Worm (Caenorhabditis elegans) whole organism, late embryonic: ENCODE data around the gene tbb-2.

Experiments
- T23F11.4 ChIP-seq: fragments of 200-800 bp; sonication (Bioruptor generic); optimal IDR thresholded peaks from 2 replicates; lab custom pipeline; 2018; ENCODE audit warnings: mild to moderate bottlenecking, missing genetic modification characterization, missing compliant biosample characterization
- ceh-24 ChIP-seq: sonication (generic microtip); optimal IDR thresholded peaks from 2 replicates; lab custom pipeline; 2016; ENCODE audit warnings: mild to moderate bottlenecking, missing genetic modification characterization, missing compliant biosample characterization
- hlh-30 ChIP-seq: sonication (generic microtip); optimal IDR thresholded peaks from 2 replicates; lab custom pipeline; 2017; ENCODE audit warnings: antibody characterized with exemption, missing genetic modification characterization, missing compliant biosample characterization; ENCODE audit not compliant: insufficient read depth
- ref-2 ChIP-seq: sonication (generic microtip); optimal IDR thresholded peaks from 2 replicates; lab custom pipeline; 2016; ENCODE audit warnings: missing genetic modification characterization, missing compliant biosample characterization
- syd-9 ChIP-seq: sonication (generic microtip); optimal IDR thresholded peaks from 2 replicates; lab custom pipeline; 2016; ENCODE audit warnings: mild to moderate bottlenecking, missing genetic modification characterization, moderate library complexity, missing compliant biosample characterization
- tbx-7 ChIP-seq: sonication (generic microtip); optimal IDR thresholded peaks from 2 replicates; lab custom pipeline; 2016; ENCODE audit warnings: missing genotype, missing genetic modification characterization, missing compliant biosample characterization
- ztf-16 ChIP-seq: sonication (generic microtip); optimal IDR thresholded peaks from 2 replicates; lab custom pipeline; 2017; ENCODE audit warnings: missing genetic modification characterization, missing compliant biosample characterization

DNA sequence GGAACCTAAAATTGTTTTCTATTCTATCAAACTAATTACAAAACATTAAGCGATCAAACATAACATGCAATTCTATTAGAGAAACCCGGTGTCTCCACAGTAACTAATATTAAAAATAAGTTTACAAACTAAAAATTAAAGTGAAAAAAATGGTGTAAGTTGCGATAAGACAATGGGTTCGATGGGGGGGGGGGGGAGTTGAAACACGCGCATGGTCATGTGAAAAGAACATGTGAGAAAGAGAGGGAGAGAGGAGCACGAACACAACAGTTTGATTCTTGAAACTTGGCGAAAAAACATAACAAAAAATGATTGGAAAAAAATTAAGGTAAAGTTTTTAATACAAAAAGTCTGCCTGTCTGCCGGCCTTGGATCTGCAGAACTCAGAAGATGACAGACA lies 40.4 kb downstream of the tbb-2 start:
- no peak for TF ChIP-seq ztf-16 (tag; lab: Kevin White, UChicago)
- TF ChIP-seq hlh-30 (tag; lab: Kevin White, UChicago): no peak
- no peak for TF ChIP-seq ceh-24 (tag; lab: Kevin White, UChicago)
- TF ChIP-seq tbx-7 (tag; lab: Kevin White, UChicago): no peak
- TF ChIP-seq ref-2 (tag; lab: Kevin White, UChicago): no peak
- no peak for TF ChIP-seq syd-9 (tag; lab: Kevin White, UChicago)
- TF ChIP-seq T23F11.4 (GFP tag; lab: Kevin White, UChicago): no peak
